Fruit fly (Drosophila melanogaster) whole organism, adult: ENCODE measurements around the gene CG9839.

Experiments used
- CG5204 ChIP-seq: fragments of 200-800 bp; sonication (Bioruptor generic); optimal IDR thresholded peaks from 2 replicates; lab custom pipeline; 2016; ENCODE audit warnings: missing biosample characterization, missing genetic modification characterization
- kay ChIP-seq: fragments of 200-800 bp; sonication (Bioruptor generic); peaks from one replicate; lab custom pipeline; 2016; ENCODE audit warnings: missing biosample characterization, missing genetic modification characterization, borderline replicate concordance
- pad ChIP-seq: fragments of 200-800 bp; sonication (Bioruptor generic); optimal IDR thresholded peaks from 3 replicates; lab custom pipeline; 2017; ENCODE audit warnings: missing biosample characterization, missing genetic modification characterization, mild to moderate bottlenecking, moderate library complexity, missing genetic modification reagents

- TF ChIP-seq kay (GFP tag; lab: Kevin White, UChicago), result no peak
- no peak for TF ChIP-seq CG5204 (GFP tag; lab: Kevin White, UChicago)
- peak; percentile 7 for TF ChIP-seq pad (GFP tag; lab: Kevin White, UChicago)
These were observed 40.6 kb upstream of the CG9839 start for dm6 chr3R:8846154-8846648.
